Worm (Caenorhabditis elegans) whole organism, L4/young adult: ENCODE data around the gene col-73.
"Not testable (repeated sequence)": the region's sequence is repeated elsewhere in the genome, so short reads cannot be mapped to it uniquely, and the experiment has no call there.

ENCODE experiments used
- W03F9.2 ChIP-seq: fragments of 150-350 bp; optimal IDR thresholded peaks from 2 replicates; lab custom pipeline; 2014; ENCODE audit warnings: missing biosample characterization, missing genetic modification characterization
- dao-5 ChIP-seq: sonication (generic microtip); optimal IDR thresholded peaks from 2 replicates; lab custom pipeline; 2016; ENCODE audit warnings: missing genotype, missing genetic modification characterization, moderate library complexity, missing compliant biosample characterization
- him-1 ChIP-seq: sonication (generic microtip); optimal IDR thresholded peaks from 2 replicates; lab custom pipeline; 2016; ENCODE audit warnings: missing genotype, missing genetic modification reagents, missing genetic modification characterization, missing compliant biosample characterization

col-73 gene

ce11 chrII:4869793-4870343 lies 3.1 kb downstream of the col-73 start:
- TF ChIP-seq him-1 (no peak), dao-5 (tag; lab: Kevin White, UChicago) (no peak), W03F9.2 (no peak)

ce11 chrII:4867476-4867875 lies 5.5 kb downstream of the col-73 start, which contains the start of gene col-17:
col-17 (minus strand) TSS chrII:4867576.
- TF ChIP-seq him-1 (no peak), W03F9.2 (no peak), dao-5 (tag; lab: Kevin White, UChicago) (no peak)

- TF ChIP-seq W03F9.2 (no peak), dao-5 (tag; lab: Kevin White, UChicago) (no peak), him-1 (no peak)
Measured at ce11 chrII:4866045-4866444, 6.9 kb downstream of the col-73 start.

- TF ChIP-seq dao-5 (tag; lab: Kevin White, UChicago) (no peak), W03F9.2 (no peak), him-1 (no peak)
Measured at ce11 chrII:4863357-4863756, 9.6 kb downstream of the col-73 start, which contains the start of the genes mpst-4 and F11G11.14. mpst-4 (minus strand) TSS chrII:4863457. F11G11.14 (plus strand) TSS chrII:4863681.

ce11 chrII:4860260-4860659 lies 12.7 kb downstream of the col-73 start, which contains the start of the genes nspd-5 and F11G11.4:
nspd-5 (minus strand) TSS chrII:4860360.
F11G11.4 (plus strand) TSS chrII:4860594.
- TF ChIP-seq W03F9.2; dao-5 (tag; lab: Kevin White, UChicago); him-1: not testable (repeated sequence)

ce11 chrII:4858906-4859411 lies 14.0 kb downstream of the col-73 start:
- TF ChIP-seq him-1 (no peak), dao-5 (tag; lab: Kevin White, UChicago) (no peak), W03F9.2 (no peak)

ce11 chrII:4857873-4858364 lies 15.0 kb downstream of the col-73 start, which contains the start of gene F11G11.5:
F11G11.5 (plus strand) TSS chrII:4857923.
- no peak for TF ChIP-seq W03F9.2
- no peak for TF ChIP-seq him-1
- TF ChIP-seq dao-5 (tag; lab: Kevin White, UChicago) = no peak

- TF ChIP-seq W03F9.2 (no peak), dao-5 (tag; lab: Kevin White, UChicago) (no peak), him-1 (no peak)
Measured at ce11 chrII:4857086-4857485, 15.8 kb downstream of the col-73 start.

- peak; percentile 5 for TF ChIP-seq W03F9.2
- no peak for TF ChIP-seq him-1
Measured at ce11 chrII:4856113-4856512, 16.8 kb downstream of the col-73 start.

- TF ChIP-seq dao-5 (tag; lab: Kevin White, UChicago) (no peak), him-1 (peak; percentile 0)
Measured at ce11 chrII:4855489-4855888, 17.4 kb downstream of the col-73 start.

ce11 chrII:4854761-4855160 lies 18.2 kb downstream of the col-73 start:
- TF ChIP-seq him-1 (no peak), W03F9.2 (no peak), dao-5 (tag; lab: Kevin White, UChicago) (no peak)

ce11 chrII:4851594-4852106 lies 21.3 kb downstream of the col-73 start, which contains the start of gene dnj-9:
dnj-9 (plus strand) TSS chrII:4852056.
- TF ChIP-seq W03F9.2 (peak; percentile 97), him-1 (peak; percentile 92), dao-5 (tag; lab: Kevin White, UChicago) (no peak)

- no peak for TF ChIP-seq W03F9.2
- TF ChIP-seq dao-5 (tag; lab: Kevin White, UChicago) = no peak
- no peak for TF ChIP-seq him-1
Measured at ce11 chrII:4849885-4850284, 23.0 kb downstream of the col-73 start, which contains the start of gene T23B7.3. T23B7.3 (plus strand) TSS chrII:4850185.

- not testable (repeated sequence) for TF ChIP-seq dao-5 (tag; lab: Kevin White, UChicago); him-1; W03F9.2
Measured at ce11 chrII:4842143-4842658, 30.7 kb downstream of the col-73 start, which contains the start of the genes T23B7.2 and nspd-4. T23B7.2 (minus strand) TSS chrII:4842243. nspd-4 (plus strand) TSS chrII:4842608.

ce11 chrII:4837659-4838058 lies 35.3 kb downstream of the col-73 start, which contains the start of gene C33F10.12:
C33F10.12 (minus strand) TSS chrII:4837759.
- TF ChIP-seq dao-5 (tag; lab: Kevin White, UChicago) (no peak), him-1 (no peak), W03F9.2 (no peak)
